Worm (Caenorhabditis elegans) whole organism, L1 larva: Measurements from ENCODE around the gene srd-16.

Source experiments
- ama-1 ChIP-seq: fragments of 150-350 bp; optimal IDR thresholded peaks from 2 replicates; lab custom pipeline; 2014
- lin-13 ChIP-seq: fragments of 150-350 bp; optimal IDR thresholded peaks from 2 replicates; lab custom pipeline; 2014; ENCODE audit warnings: missing biosample characterization, missing genetic modification reagents, missing genetic modification characterization
- snpc-4 ChIP-seq: fragments of 150-350 bp; optimal IDR thresholded peaks from 2 replicates; lab custom pipeline; 2014; ENCODE audit warnings: missing biosample characterization, missing genetic modification characterization
- unc-62 ChIP-seq: fragments of 150-350 bp; optimal IDR thresholded peaks from 2 replicates; lab custom pipeline; 2014; ENCODE audit warnings: missing biosample characterization, missing genetic modification reagents, missing genetic modification characterization

ce11 chrV:5895021-5895420 is 4.8 kb downstream of the srd-16 start, which contains the start of gene grd-9:
- TF ChIP-seq ama-1 (no peak), snpc-4 (tag; lab: Kevin White, UChicago) (no peak), unc-62 (no peak), lin-13 (GFP tag; lab: Kevin White, UChicago) (no peak)
